Worm (Caenorhabditis elegans) whole organism, mixed stage, embryonic: ENCODE results near the gene C14C10.10.

Source experiments
- M03D4.4 ChIP-seq: sonication (generic microtip); optimal IDR thresholded peaks from 2 replicates; lab custom pipeline; 2017; ENCODE audit warnings: mild to moderate bottlenecking, missing genetic modification characterization, missing compliant biosample characterization
- bed-3 ChIP-seq: fragments of 200-800 bp; sonication (Bioruptor generic); optimal IDR thresholded peaks from 3 replicates; lab custom pipeline; 2018; ENCODE audit warnings: mild to moderate bottlenecking, missing genetic modification characterization, moderate library complexity, missing compliant biosample characterization
- blmp-1 ChIP-seq: fragments of 150-350 bp; optimal IDR thresholded peaks from 2 replicates; lab custom pipeline; 2014; ENCODE audit warnings: missing biosample characterization, missing genetic modification characterization
- ceh-39 ChIP-seq: fragments of 150-350 bp; optimal IDR thresholded peaks from 2 replicates; lab custom pipeline; 2014; ENCODE audit warnings: missing biosample characterization, missing genetic modification characterization
- ceh-43 ChIP-seq: fragments of 200-800 bp; sonication (Bioruptor generic); optimal IDR thresholded peaks from 2 replicates; lab custom pipeline; 2018; ENCODE audit warnings: mild to moderate bottlenecking, missing genetic modification characterization, moderate library complexity, missing compliant biosample characterization
- ceh-83 ChIP-seq: fragments of 200-800 bp; sonication (Bioruptor generic); optimal IDR thresholded peaks from 2 replicates; lab custom pipeline; 2018; ENCODE audit warnings: mild to moderate bottlenecking, missing genetic modification characterization, missing compliant biosample characterization
- ces-1 ChIP-seq: fragments of 150-350 bp; optimal IDR thresholded peaks from 2 replicates; lab custom pipeline; 2014; ENCODE audit warnings: missing biosample characterization, missing genetic modification reagents, missing genetic modification characterization
- cnd-1 ChIP-seq: fragments of 200-800 bp; sonication (Bioruptor generic); optimal IDR thresholded peaks from 2 replicates; lab custom pipeline; 2018; ENCODE audit warnings: mild to moderate bottlenecking, missing genetic modification characterization, missing compliant biosample characterization
- drap-1 ChIP-seq: fragments of 200-800 bp; sonication (Bioruptor generic); optimal IDR thresholded peaks from 3 replicates; lab custom pipeline; 2018; ENCODE audit warnings: mild to moderate bottlenecking, missing genetic modification characterization, missing compliant biosample characterization
- elt-1 ChIP-seq: sonication (generic microtip); optimal IDR thresholded peaks from 2 replicates; lab custom pipeline; 2017; ENCODE audit warnings: missing genetic modification characterization, mild to moderate bottlenecking, missing compliant biosample characterization, antibody characterized with exemption, moderate library complexity, borderline replicate concordance; ENCODE audit not compliant: insufficient read depth
- elt-3 ChIP-seq: fragments of 150-350 bp; optimal IDR thresholded peaks from 2 replicates; lab custom pipeline; 2014; ENCODE audit warnings: missing biosample characterization, missing genetic modification characterization
- flh-1 ChIP-seq: fragments of 200-800 bp; sonication (Bioruptor generic); optimal IDR thresholded peaks from 2 replicates; lab custom pipeline; 2018; ENCODE audit warnings: mild to moderate bottlenecking, missing genetic modification characterization, moderate library complexity, missing compliant biosample characterization
- ham-2 ChIP-seq: fragments of 200-800 bp; sonication (Bioruptor generic); optimal IDR thresholded peaks from 2 replicates; lab custom pipeline; 2018; ENCODE audit warnings: mild to moderate bottlenecking, missing genetic modification characterization, missing compliant biosample characterization
- hlh-1 ChIP-seq: fragments of 150-350 bp; optimal IDR thresholded peaks from 2 replicates; lab custom pipeline; 2014; ENCODE audit warnings: missing biosample characterization, missing genetic modification reagents, missing genetic modification characterization
- lin-13 ChIP-seq: fragments of 150-350 bp; optimal IDR thresholded peaks from 2 replicates; lab custom pipeline; 2014; ENCODE audit warnings: missing biosample characterization, missing genetic modification characterization
- lin-32 ChIP-seq: fragments of 200-800 bp; sonication (Bioruptor generic); optimal IDR thresholded peaks from 2 replicates; lab custom pipeline; 2018; ENCODE audit warnings: mild to moderate bottlenecking, missing genetic modification characterization, missing compliant biosample characterization
- lsy-2 ChIP-seq: fragments of 150-350 bp; optimal IDR thresholded peaks from 2 replicates; lab custom pipeline; 2014; ENCODE audit warnings: missing biosample characterization, missing genetic modification characterization
- mab-5 ChIP-seq: fragments of 150-350 bp; optimal IDR thresholded peaks from 2 replicates; lab custom pipeline; 2014; ENCODE audit warnings: missing biosample characterization, missing genetic modification characterization
- mep-1 ChIP-seq: fragments of 150-350 bp; optimal IDR thresholded peaks from 2 replicates; lab custom pipeline; 2017; ENCODE audit warnings: missing biosample characterization, missing genetic modification reagents, missing genetic modification characterization, inconsistent platforms
- mls-2 ChIP-seq: sonication (generic microtip); optimal IDR thresholded peaks from 2 replicates; lab custom pipeline; 2016; ENCODE audit warnings: mild to moderate bottlenecking, missing genetic modification characterization, moderate library complexity, missing compliant biosample characterization
- nhr-12 ChIP-seq: fragments of 150-350 bp; optimal IDR thresholded peaks from 2 replicates; lab custom pipeline; 2014; ENCODE audit warnings: missing biosample characterization, missing genetic modification characterization
- nhr-2 ChIP-seq: fragments of 150-350 bp; optimal IDR thresholded peaks from 2 replicates; lab custom pipeline; 2014; ENCODE audit warnings: missing biosample characterization, missing genetic modification characterization
- nhr-28 ChIP-seq: fragments of 150-350 bp; optimal IDR thresholded peaks from 2 replicates; lab custom pipeline; 2014; ENCODE audit warnings: missing biosample characterization, missing genetic modification characterization
- nhr-76 ChIP-seq: sonication (generic microtip); optimal IDR thresholded peaks from 2 replicates; lab custom pipeline; 2017; ENCODE audit warnings: missing biosample characterization, missing genetic modification characterization
- pha-4 ChIP-seq: fragments of 150-350 bp; optimal IDR thresholded peaks from 2 replicates; lab custom pipeline; 2018; ENCODE audit warnings: missing biosample characterization, missing genetic modification reagents, missing genetic modification characterization
- sem-2 ChIP-seq: fragments of 200-800 bp; sonication (Bioruptor generic); optimal IDR thresholded peaks from 2 replicates; lab custom pipeline; 2018; ENCODE audit warnings: mild to moderate bottlenecking, missing genetic modification characterization, missing compliant biosample characterization
- sptf-1 ChIP-seq: sonication (generic microtip); optimal IDR thresholded peaks from 2 replicates; lab custom pipeline; 2017; ENCODE audit warnings: mild to moderate bottlenecking, missing genetic modification characterization, moderate library complexity, missing compliant biosample characterization
- tbx-8 ChIP-seq: fragments of 200-800 bp; sonication (Bioruptor generic); optimal IDR thresholded peaks from 2 replicates; lab custom pipeline; 2018; ENCODE audit warnings: mild to moderate bottlenecking, missing genetic modification characterization, moderate library complexity, missing compliant biosample characterization
- unc-120 ChIP-seq: sonication (generic microtip); optimal IDR thresholded peaks from 2 replicates; lab custom pipeline; 2017; ENCODE audit warnings: missing genetic modification characterization, missing compliant biosample characterization; ENCODE audit not compliant: poor library complexity, severe bottlenecking
- unc-62 ChIP-seq: fragments of 150-350 bp; optimal IDR thresholded peaks from 2 replicates; lab custom pipeline; 2014; ENCODE audit warnings: missing biosample characterization, missing genetic modification reagents, missing genetic modification characterization
- zip-8 ChIP-seq: fragments of 150-350 bp; optimal IDR thresholded peaks from 2 replicates; lab custom pipeline; 2014; ENCODE audit warnings: missing biosample characterization, missing genetic modification characterization
- ztf-11 ChIP-seq: fragments of 150-350 bp; optimal IDR thresholded peaks from 2 replicates; lab custom pipeline; 2014; ENCODE audit warnings: missing biosample characterization, missing genetic modification characterization

C14C10.10 gene

DNA sequence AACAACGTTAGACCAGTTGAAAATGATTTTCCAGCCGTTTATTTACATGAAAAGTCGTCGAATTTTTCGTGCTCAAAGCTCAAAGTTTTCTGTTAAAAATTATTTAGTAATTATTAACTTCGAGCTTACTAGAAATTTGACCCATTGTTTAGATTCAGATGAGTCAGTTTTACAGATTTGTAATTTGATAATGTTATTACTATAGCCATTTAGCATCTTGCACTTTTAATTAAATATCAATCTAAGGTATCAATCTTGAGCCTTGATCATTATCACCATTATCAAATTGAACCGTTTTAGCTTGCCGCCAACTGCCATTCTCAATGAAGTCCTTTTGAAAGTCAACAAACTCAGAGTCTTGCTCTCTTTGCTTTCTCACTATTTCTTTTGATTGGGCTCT, 10.6 kb upstream of the C14C10.10 start, which contains the start of gene ZC116.1:
ZC116.1 (plus strand) TSS at position 301 of the 400 bp plus-strand sequence.
- TF ChIP-seq ceh-43 (GFP tag; lab: Kevin White, UChicago) (no peak), lsy-2 (no peak), zip-8 (tag; lab: Kevin White, UChicago) (no peak), ces-1 (GFP tag; lab: Kevin White, UChicago) (no peak), M03D4.4 (tag; lab: Kevin White, UChicago) (no peak), lin-13 (no peak), hlh-1 (tag; lab: Kevin White, UChicago) (no peak), nhr-28 (tag; lab: Kevin White, UChicago) (no peak)

DNA sequence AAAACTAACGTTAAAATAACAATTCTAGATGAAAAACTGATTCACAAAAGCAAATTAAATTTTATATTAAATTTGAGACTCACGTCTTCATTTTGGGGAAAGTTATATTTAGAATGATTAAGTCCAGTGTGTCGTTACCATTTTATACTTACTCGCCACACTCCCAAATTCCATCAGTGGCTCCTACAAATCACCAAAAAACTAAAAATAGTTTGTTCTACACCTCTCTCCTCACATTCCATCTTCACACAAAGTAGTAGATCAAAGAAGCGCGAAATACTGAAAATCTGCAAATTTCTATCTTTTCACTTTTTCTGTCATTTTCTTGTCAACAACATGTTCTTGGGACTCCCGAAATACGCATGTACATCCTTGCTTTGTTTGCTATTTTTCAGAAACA, 9.9 kb upstream of the C14C10.10 start, which contains the start of gene ZC116.5:
ZC116.5 (minus strand) TSS at position 101 of the 400 bp plus-strand sequence.
- TF ChIP-seq ceh-43 (GFP tag; lab: Kevin White, UChicago): no peak
- no peak for TF ChIP-seq drap-1 (GFP tag; lab: Kevin White, UChicago)
- TF ChIP-seq bed-3 (GFP tag; lab: Kevin White, UChicago): no peak
- no peak for TF ChIP-seq nhr-76 (tag; lab: Kevin White, UChicago)
- TF ChIP-seq zip-8 (tag; lab: Kevin White, UChicago): no peak
- no peak for TF ChIP-seq ceh-39 (tag; lab: Kevin White, UChicago)

DNA sequence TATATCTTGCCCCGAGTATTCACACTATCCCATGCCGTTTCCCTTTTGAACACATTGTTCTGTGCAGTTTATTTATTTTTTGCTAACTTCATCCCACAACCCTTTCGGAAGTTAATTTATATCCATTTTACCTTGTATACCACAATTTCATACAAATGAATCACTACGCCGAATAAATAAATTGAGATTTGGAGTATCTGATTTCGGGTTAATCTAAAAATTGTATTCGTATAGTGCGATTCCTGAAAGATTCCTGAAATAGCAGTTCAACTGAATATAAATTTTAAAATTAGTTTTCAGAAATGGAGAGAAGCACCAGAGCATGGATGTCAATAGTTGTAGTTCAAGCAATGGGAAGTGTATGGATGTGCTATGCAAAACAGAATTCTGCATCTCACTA, 8.2 kb upstream of the C14C10.10 start, which contains the start of gene erg-28:
erg-28 (plus strand) TSS at position 301 of the 400 bp plus-strand sequence.
- TF ChIP-seq tbx-8 (no peak), nhr-2 (no peak), sem-2 (GFP tag; lab: Kevin White, UChicago) (no peak)

DNA sequence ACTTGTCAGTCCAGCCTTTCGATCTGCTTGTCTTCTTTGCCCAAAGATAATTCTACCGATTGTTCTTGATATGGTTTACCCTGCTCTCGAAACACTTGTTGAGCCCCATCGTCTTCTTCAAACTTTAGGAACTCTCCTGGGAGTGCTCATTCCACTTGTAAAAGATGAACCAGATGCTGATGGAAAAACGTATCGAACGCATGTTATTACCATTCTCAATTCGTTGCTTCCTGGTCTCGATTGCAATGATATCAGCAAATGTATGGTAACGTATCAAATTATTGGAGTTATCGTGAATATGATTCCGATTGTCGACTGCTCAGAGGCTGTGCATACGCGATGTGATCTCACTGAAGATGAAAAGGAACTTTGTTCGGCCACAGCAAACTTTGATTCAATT, 2.9 kb upstream of the C14C10.10 start:
- TF ChIP-seq lin-13 (no peak), sem-2 (GFP tag; lab: Kevin White, UChicago) (no peak), lsy-2 (no peak), ham-2 (GFP tag; lab: Kevin White, UChicago) (no peak), elt-1 (tag; lab: Kevin White, UChicago) (no peak), mep-1 (tag; lab: Kevin White, UChicago) (no peak), hlh-1 (tag; lab: Kevin White, UChicago) (no peak)

DNA sequence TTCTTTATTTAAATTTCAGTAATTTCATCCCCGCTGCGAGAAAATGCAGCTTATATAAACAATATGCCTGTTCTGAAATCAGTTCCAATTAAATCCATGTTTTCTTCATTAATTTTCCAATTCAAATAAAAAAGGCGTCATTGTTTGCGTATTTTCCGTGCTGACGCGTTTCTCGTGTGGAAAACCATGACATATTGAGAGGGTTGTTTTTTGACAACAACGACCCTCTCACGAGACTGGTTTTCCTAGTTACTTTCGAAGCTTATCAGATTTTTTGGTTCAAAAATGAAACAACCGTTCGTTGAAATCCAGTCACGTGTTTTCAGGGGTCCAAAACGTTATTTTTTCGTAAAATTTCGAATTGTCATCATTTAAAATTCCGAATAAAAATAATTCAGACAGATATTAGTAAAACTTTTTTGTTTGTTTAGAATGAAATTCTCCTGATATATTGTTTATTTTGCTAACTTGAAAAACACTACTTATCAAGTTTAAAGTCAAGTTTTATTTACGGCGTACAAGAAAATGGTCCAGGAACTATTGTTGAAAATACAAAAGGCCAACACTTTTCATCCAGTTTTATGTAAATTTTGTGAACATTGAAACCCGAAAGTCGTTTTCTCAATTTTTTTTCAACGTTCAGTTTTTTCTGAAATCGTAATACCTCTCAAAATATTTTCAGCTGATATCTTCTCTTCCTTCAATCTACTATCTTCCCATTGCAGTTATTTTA, 748 bp upstream of the C14C10.10 start, which contains the start of gene C14C10.5:
C14C10.5 (plus strand) TSS at position 683 of the 733 bp plus-strand sequence.
- no peak for TF ChIP-seq zip-8 (tag; lab: Kevin White, UChicago)
- peak; percentile 1 for TF ChIP-seq mep-1 (tag; lab: Kevin White, UChicago)
- no peak for TF ChIP-seq sptf-1 (tag; lab: Kevin White, UChicago)

DNA sequence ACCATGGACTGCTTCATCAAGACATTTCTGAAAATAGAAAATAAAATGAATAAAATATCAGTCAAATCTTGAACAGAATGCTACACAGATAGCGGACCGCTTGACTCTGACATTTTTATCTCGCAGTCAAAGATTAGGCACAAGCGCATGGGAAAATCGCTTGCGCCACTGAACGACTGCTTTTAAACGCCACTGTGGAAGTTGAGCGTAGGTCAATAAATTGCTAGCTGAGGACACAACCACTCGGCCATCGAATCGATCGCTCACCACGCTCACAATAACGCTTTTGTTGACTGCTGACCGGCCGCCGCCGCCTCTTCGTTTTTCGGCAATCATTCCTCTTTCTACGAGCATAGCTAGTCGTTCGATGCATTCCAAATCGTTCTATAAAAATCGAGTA, 2.1 kb downstream of the C14C10.10 start:
- TF ChIP-seq sptf-1 (tag; lab: Kevin White, UChicago) (peak; percentile 85), ceh-39 (tag; lab: Kevin White, UChicago) (no peak), drap-1 (GFP tag; lab: Kevin White, UChicago) (peak; percentile 83), nhr-2 (no peak), M03D4.4 (tag; lab: Kevin White, UChicago) (peak; percentile 84), pha-4 (tag; lab: Kevin White, UChicago) (peak; percentile 63), nhr-12 (tag; lab: Kevin White, UChicago) (no peak), hlh-1 (tag; lab: Kevin White, UChicago) (peak; percentile 53), mls-2 (tag; lab: Kevin White, UChicago) (peak; percentile 87), nhr-28 (tag; lab: Kevin White, UChicago) (no peak), ces-1 (GFP tag; lab: Kevin White, UChicago) (no peak), bed-3 (GFP tag; lab: Kevin White, UChicago) (peak; percentile 64), tbx-8 (peak; percentile 69), elt-3 (tag; lab: Kevin White, UChicago) (no peak), lsy-2 (peak; percentile 42), ham-2 (GFP tag; lab: Kevin White, UChicago) (peak; percentile 63), elt-1 (tag; lab: Kevin White, UChicago) (no peak), flh-1 (GFP tag; lab: Kevin White, UChicago) (no peak), cnd-1 (tag; lab: Kevin White, UChicago) (peak; percentile 78), unc-62 (GFP tag; lab: Kevin White, UChicago) (no peak), ceh-43 (GFP tag; lab: Kevin White, UChicago) (peak; percentile 59), sem-2 (GFP tag; lab: Kevin White, UChicago) (peak; percentile 67), ceh-83 (GFP tag; lab: Kevin White, UChicago) (peak; percentile 82), blmp-1 (tag; lab: Kevin White, UChicago) (no peak), lin-32 (GFP tag; lab: Kevin White, UChicago) (peak; percentile 48), mab-5 (tag; lab: Kevin White, UChicago) (no peak), ztf-11 (tag; lab: Kevin White, UChicago) (no peak), unc-120 (peak; percentile 42), lin-13 (peak; percentile 25)
